Fruit fly (Drosophila melanogaster) whole organism, prepupa: ENCODE measurements around the gene CG8420.

Experiments used
- Blimp-1 ChIP-seq: fragments of 200-800 bp; sonication (Bioruptor generic); optimal IDR thresholded peaks from 3 replicates; lab custom pipeline; 2017; ENCODE audit warnings: missing biosample characterization, missing genetic modification characterization, mild to moderate bottlenecking, moderate library complexity, missing genetic modification reagents
- CG10631 ChIP-seq: fragments of 200-800 bp; sonication (Bioruptor generic); optimal IDR thresholded peaks from 2 replicates; lab custom pipeline; 2016; ENCODE audit warnings: missing biosample characterization, missing genetic modification characterization
- CG10669 ChIP-seq: fragments of 200-800 bp; sonication (Bioruptor generic); optimal IDR thresholded peaks from 3 replicates; lab custom pipeline; 2018; ENCODE audit warnings: missing biosample characterization, mild to moderate bottlenecking, missing genetic modification characterization, moderate library complexity
- CG11294 ChIP-seq: fragments of 200-800 bp; sonication (Bioruptor generic); IDR thresholded peaks from 2 replicates; pipeline ENCODE4 v1.3.6; 2022; ENCODE audit warnings: missing biosample characterization, missing genetic modification characterization
- CG11762 ChIP-seq: fragments of 200-800 bp; sonication (Bioruptor generic); optimal IDR thresholded peaks from 3 replicates; lab custom pipeline; 2016; ENCODE audit warnings: missing biosample characterization, missing genetic modification characterization; ENCODE audit not compliant: insufficient read depth
- CG15336 ChIP-seq: fragments of 200-800 bp; sonication (Bioruptor generic); IDR thresholded peaks from 2 replicates; pipeline ENCODE4 v1.3.6; 2022; ENCODE audit warnings: missing biosample characterization, missing genetic modification characterization
- CG1621 ChIP-seq: fragments of 200-800 bp; sonication (Bioruptor generic); optimal IDR thresholded peaks from 3 replicates; lab custom pipeline; 2018; ENCODE audit warnings: missing biosample characterization, mild to moderate bottlenecking, missing genetic modification characterization
- CG16779 ChIP-seq: fragments of 200-800 bp; sonication (Bioruptor generic); optimal IDR thresholded peaks from 3 replicates; lab custom pipeline; 2017; ENCODE audit warnings: missing biosample characterization, mild to moderate bottlenecking, missing genetic modification characterization
- CG3032 ChIP-seq: fragments of 200-800 bp; optimal IDR thresholded peaks from 2 replicates; lab custom pipeline; 2019; ENCODE audit warnings: missing biosample characterization, mild to moderate bottlenecking, missing genetic modification characterization, moderate library complexity
- CG31627 ChIP-seq: fragments of 200-800 bp; sonication (Bioruptor generic); optimal IDR thresholded peaks from 3 replicates; lab custom pipeline; 2016; ENCODE audit warnings: missing biosample characterization, missing genetic modification characterization
- CG34406 ChIP-seq: fragments of 200-800 bp; sonication (Bioruptor generic); optimal IDR thresholded peaks from 3 replicates; lab custom pipeline; 2016; ENCODE audit warnings: missing biosample characterization, missing genetic modification characterization
- CG3919 ChIP-seq: fragments of 200-800 bp; sonication (Bioruptor generic); optimal IDR thresholded peaks from 3 replicates; lab custom pipeline; 2016; ENCODE audit warnings: missing biosample characterization, missing genetic modification characterization
- CG6163 ChIP-seq: fragments of 200-800 bp; sonication (Bioruptor generic); IDR thresholded peaks from 3 replicates; pipeline ENCODE4 v1.3.6; 2022; ENCODE audit warnings: missing biosample characterization, missing genetic modification characterization
- CG6276 ChIP-seq: fragments of 200-800 bp; sonication (Bioruptor generic); optimal IDR thresholded peaks from 2 replicates; lab custom pipeline; 2017; ENCODE audit warnings: missing biosample characterization, mild to moderate bottlenecking, missing genetic modification characterization
- CG6792 ChIP-seq: fragments of 200-800 bp; sonication (Bioruptor generic); optimal IDR thresholded peaks from 3 replicates; lab custom pipeline; 2016; ENCODE audit warnings: missing biosample characterization, missing genetic modification characterization
- CG6808 ChIP-seq: fragments of 200-800 bp; sonication (Bioruptor generic); optimal IDR thresholded peaks from 3 replicates; lab custom pipeline; 2017; ENCODE audit warnings: missing biosample characterization, missing genetic modification characterization, mild to moderate bottlenecking, moderate library complexity, missing genetic modification reagents
- CG6854 ChIP-seq: fragments of 200-800 bp; sonication (Bioruptor generic); optimal IDR thresholded peaks from 2 replicates; lab custom pipeline; 2017; ENCODE audit warnings: missing biosample characterization, mild to moderate bottlenecking, missing genetic modification characterization
- CG7368 ChIP-seq: fragments of 200-800 bp; sonication (Bioruptor generic); optimal IDR thresholded peaks from 3 replicates; lab custom pipeline; 2016; ENCODE audit warnings: missing biosample characterization, missing genetic modification characterization
- CG8119 ChIP-seq: fragments of 200-800 bp; sonication (Bioruptor generic); IDR thresholded peaks from 3 replicates; pipeline ENCODE4 v1.3.6; 2022; ENCODE audit warnings: missing biosample characterization, missing genetic modification characterization
- CG8319 ChIP-seq: fragments of 200-800 bp; sonication (Bioruptor generic); optimal IDR thresholded peaks from 3 replicates; lab custom pipeline; 2016; ENCODE audit warnings: missing biosample characterization, missing genetic modification characterization
- CG8632 ChIP-seq: fragments of 200-800 bp; sonication (Bioruptor generic); optimal IDR thresholded peaks from 3 replicates; lab custom pipeline; 2016; ENCODE audit warnings: missing biosample characterization, missing genetic modification characterization
- CG9139 ChIP-seq: fragments of 200-800 bp; sonication (Bioruptor generic); optimal IDR thresholded peaks from 3 replicates; lab custom pipeline; 2017; ENCODE audit warnings: missing biosample characterization, mild to moderate bottlenecking, missing genetic modification characterization
- Eip75B ChIP-seq: fragments of 200-800 bp; sonication (Bioruptor generic); optimal IDR thresholded peaks from 3 replicates; lab custom pipeline; 2016; ENCODE audit warnings: missing biosample characterization, missing genetic modification characterization
- Eip78C ChIP-seq: fragments of 200-800 bp; sonication (Bioruptor generic); peaks from one replicate; lab custom pipeline; 2016; ENCODE audit warnings: missing biosample characterization, missing genetic modification characterization
- Eip93F ChIP-seq: fragments of 200-800 bp; sonication (Bioruptor generic); optimal IDR thresholded peaks from 2 replicates; lab custom pipeline; 2016; ENCODE audit warnings: missing biosample characterization, mild to moderate bottlenecking, missing genetic modification characterization
- Ets21C ChIP-seq: fragments of 200-800 bp; sonication (Bioruptor generic); optimal IDR thresholded peaks from 3 replicates; lab custom pipeline; 2016; ENCODE audit warnings: missing biosample characterization, missing genetic modification characterization
- Ets96B ChIP-seq: fragments of 200-800 bp; optimal IDR thresholded peaks from 2 replicates; lab custom pipeline; 2019; ENCODE audit warnings: missing biosample characterization, mild to moderate bottlenecking, missing genetic modification characterization, moderate library complexity
- Hr38 ChIP-seq: sonication (Bioruptor generic); optimal IDR thresholded peaks from 2 replicates; lab custom pipeline; 2016; ENCODE audit warnings: missing biosample characterization, missing genetic modification characterization
- Hr39 ChIP-seq: fragments of 200-800 bp; sonication (Bioruptor generic); optimal IDR thresholded peaks from 2 replicates; lab custom pipeline; 2016; ENCODE audit warnings: missing biosample characterization, missing genetic modification characterization
- Hr4 ChIP-seq: fragments of 200-800 bp; sonication (Bioruptor generic); optimal IDR thresholded peaks from 3 replicates; lab custom pipeline; 2016; ENCODE audit warnings: missing biosample characterization, missing genetic modification characterization
- Lpt ChIP-seq: fragments of 200-800 bp; sonication (Bioruptor generic); optimal IDR thresholded peaks from 3 replicates; lab custom pipeline; 2016; ENCODE audit warnings: missing biosample characterization, missing genetic modification characterization
- Met ChIP-seq: fragments of 200-800 bp; sonication (Bioruptor generic); optimal IDR thresholded peaks from 3 replicates; lab custom pipeline; 2016; ENCODE audit warnings: missing biosample characterization, missing genetic modification characterization
- OdsH ChIP-seq: fragments of 200-800 bp; sonication (Bioruptor generic); optimal IDR thresholded peaks from 3 replicates; lab custom pipeline; 2016; ENCODE audit warnings: missing biosample characterization, missing genetic modification characterization
- Smox ChIP-seq: fragments of 200-800 bp; sonication (Bioruptor generic); optimal IDR thresholded peaks from 3 replicates; lab custom pipeline; 2016; ENCODE audit warnings: missing biosample characterization, missing genetic modification characterization
- Sox102F ChIP-seq: fragments of 200-800 bp; sonication (Bioruptor generic); optimal IDR thresholded peaks from 2 replicates; lab custom pipeline; 2016; ENCODE audit warnings: missing biosample characterization, mild to moderate bottlenecking, missing genetic modification characterization
- Sox14 ChIP-seq: fragments of 200-800 bp; sonication (Bioruptor generic); optimal IDR thresholded peaks from 3 replicates; lab custom pipeline; 2016; ENCODE audit warnings: missing biosample characterization, missing genetic modification characterization
- achi ChIP-seq: fragments of 200-800 bp; sonication (Bioruptor generic); optimal IDR thresholded peaks from 3 replicates; lab custom pipeline; 2016; ENCODE audit warnings: missing biosample characterization, missing genetic modification characterization
- cyc ChIP-seq: fragments of 200-800 bp; sonication (Bioruptor generic); optimal IDR thresholded peaks from 3 replicates; lab custom pipeline; 2016; ENCODE audit warnings: missing biosample characterization, missing genetic modification characterization
- dac ChIP-seq: fragments of 200-800 bp; sonication (Bioruptor generic); optimal IDR thresholded peaks from 2 replicates; lab custom pipeline; 2017; ENCODE audit warnings: missing biosample characterization, mild to moderate bottlenecking, missing genetic modification characterization
- dsx ChIP-seq: fragments of 200-800 bp; optimal IDR thresholded peaks from 3 replicates; lab custom pipeline; 2019; ENCODE audit warnings: missing biosample characterization, mild to moderate bottlenecking, missing genetic modification characterization, moderate library complexity; ENCODE audit not compliant: poor library complexity, severe bottlenecking
- esn ChIP-seq: fragments of 200-800 bp; sonication (Bioruptor generic); optimal IDR thresholded peaks from 2 replicates; lab custom pipeline; 2016; ENCODE audit warnings: missing biosample characterization, mild to moderate bottlenecking, missing genetic modification characterization, moderate library complexity
- fd59A ChIP-seq: fragments of 200-800 bp; sonication (Bioruptor generic); optimal IDR thresholded peaks from 2 replicates; lab custom pipeline; 2017; ENCODE audit warnings: missing biosample characterization, mild to moderate bottlenecking, missing genetic modification characterization, missing genetic modification reagents
- fd85E ChIP-seq: fragments of 200-800 bp; sonication (Bioruptor generic); optimal IDR thresholded peaks from 3 replicates; lab custom pipeline; 2016; ENCODE audit warnings: missing biosample characterization, missing genetic modification characterization
- fkh ChIP-seq: fragments of 200-800 bp; sonication (Bioruptor generic); optimal IDR thresholded peaks from 3 replicates; lab custom pipeline; 2017; ENCODE audit warnings: missing biosample characterization, mild to moderate bottlenecking, missing genetic modification characterization, moderate library complexity
- lz ChIP-seq: fragments of 200-800 bp; sonication (Bioruptor generic); optimal IDR thresholded peaks from 3 replicates; lab custom pipeline; 2016; ENCODE audit warnings: missing biosample characterization, missing genetic modification characterization
- net ChIP-seq: fragments of 200-800 bp; sonication (Bioruptor generic); optimal IDR thresholded peaks from 3 replicates; lab custom pipeline; 2016; ENCODE audit warnings: missing biosample characterization, missing genetic modification characterization
- pdm3 ChIP-seq: fragments of 200-800 bp; sonication (Bioruptor generic); optimal IDR thresholded peaks from 3 replicates; lab custom pipeline; 2016; ENCODE audit warnings: missing biosample characterization, missing genetic modification characterization
- salr ChIP-seq, 2 experiments: fragments of 200-800 bp; sonication (Bioruptor generic); optimal IDR thresholded peaks; 3 replicates each; lab custom pipeline; 2016 to 2018; ENCODE audit warnings: missing biosample characterization in 2 of 2, missing genetic modification characterization in 2 of 2, mild to moderate bottlenecking in 1 of 2
- spab ChIP-seq: fragments of 200-800 bp; sonication (Bioruptor generic); optimal IDR thresholded peaks from 2 replicates; lab custom pipeline; 2017; ENCODE audit warnings: missing biosample characterization, mild to moderate bottlenecking, missing genetic modification characterization, missing genetic modification reagents
- svp ChIP-seq: fragments of 200-800 bp; sonication (Bioruptor generic); peaks from one replicate; lab custom pipeline; 2016; ENCODE audit warnings: missing biosample characterization, missing genetic modification characterization
- topi ChIP-seq: fragments of 200-800 bp; sonication (Bioruptor generic); optimal IDR thresholded peaks from 3 replicates; lab custom pipeline; 2016; ENCODE audit warnings: missing biosample characterization, missing genetic modification characterization
- vri ChIP-seq: fragments of 200-800 bp; sonication (Bioruptor generic); optimal IDR thresholded peaks from 3 replicates; lab custom pipeline; 2016; ENCODE audit warnings: missing biosample characterization, mild to moderate bottlenecking, missing genetic modification characterization

CG8420 gene

dm6 chr3R:9227330-9227729 is 19.1 kb upstream of the CG8420 start:
- TF ChIP-seq dac (GFP tag; lab: Kevin White, UChicago): peak; percentile 84
- TF ChIP-seq spab: peak; percentile 78
- TF ChIP-seq fd59A (GFP tag; lab: Kevin White, UChicago): peak; percentile 68
- peak; percentile 78 for TF ChIP-seq CG10669 (GFP tag; lab: Kevin White, UChicago)
- TF ChIP-seq Ets96B (tag; lab: Kevin White, UChicago): peak; percentile 83
- TF ChIP-seq topi (GFP tag; lab: Kevin White, UChicago): peak; percentile 75
- peak; percentile 96 for TF ChIP-seq CG15336
- peak; percentile 85 for TF ChIP-seq Hr4 (GFP tag; lab: Kevin White, UChicago)
- peak; percentile 76 for TF ChIP-seq Met (GFP tag; lab: Kevin White, UChicago)
- peak; percentile 92 for TF ChIP-seq CG11294 (GFP tag; lab: Robert Waterston, UW)
- peak; percentile 77 for TF ChIP-seq CG8319 (GFP tag; lab: Kevin White, UChicago)
- peak; percentile 58 for TF ChIP-seq cyc (GFP tag; lab: Kevin White, UChicago)
- peak; percentile 58 for TF ChIP-seq Eip75B
- TF ChIP-seq Blimp-1 (GFP tag; lab: Kevin White, UChicago): peak; percentile 40
- TF ChIP-seq Hr38: no peak
- TF ChIP-seq fd85E (GFP tag; lab: Kevin White, UChicago): no peak
- peak; percentile 93 for TF ChIP-seq Eip78C (GFP tag; lab: Kevin White, UChicago)
- TF ChIP-seq dsx (GFP tag; lab: Kevin White, UChicago): no peak
- peak; percentile 79 for TF ChIP-seq CG11762 (GFP tag; lab: Kevin White, UChicago)
- peak; percentile 46 for TF ChIP-seq Eip93F (GFP tag; lab: Kevin White, UChicago)
- peak; percentile 79 for TF ChIP-seq net (GFP tag; lab: Kevin White, UChicago)
- peak; percentile 35 for TF ChIP-seq Ets21C (GFP tag; lab: Kevin White, UChicago)
- TF ChIP-seq CG6276 (GFP tag; lab: Kevin White, UChicago): peak; percentile 91
- peak; percentile 63 for TF ChIP-seq Sox14
- peak; percentile 65 for TF ChIP-seq svp
- TF ChIP-seq pdm3 (GFP tag; lab: Kevin White, UChicago): peak; percentile 71
- TF ChIP-seq salr (GFP tag; optimal IDR thresholded peaks at IDR 0.05; lab: Kevin White, UChicago): peak; percentile 52 to 54
- peak; percentile 85 for TF ChIP-seq CG34406 (GFP tag; lab: Kevin White, UChicago)
- peak; percentile 31 for TF ChIP-seq fkh
- peak; percentile 73 for TF ChIP-seq CG6808 (GFP tag; lab: Kevin White, UChicago)
- TF ChIP-seq CG7368 (GFP tag; lab: Kevin White, UChicago): peak; percentile 79
- TF ChIP-seq CG6854 (GFP tag; lab: Kevin White, UChicago): no peak
- peak; percentile 71 for TF ChIP-seq Smox (GFP tag; lab: Kevin White, UChicago)
- TF ChIP-seq CG8632 (GFP tag; lab: Kevin White, UChicago): peak; percentile 85
- TF ChIP-seq lz (GFP tag; lab: Kevin White, UChicago): peak; percentile 71
- TF ChIP-seq CG6163: peak; percentile 94
- no peak for TF ChIP-seq vri (GFP tag; lab: Kevin White, UChicago)
- TF ChIP-seq CG3919 (GFP tag; lab: Kevin White, UChicago): peak; percentile 90
- TF ChIP-seq CG10631 (GFP tag; lab: Kevin White, UChicago): peak; percentile 86
- peak; percentile 95 for TF ChIP-seq CG8119 (GFP tag; lab: Robert Waterston, UW)
- TF ChIP-seq CG31627 (GFP tag; lab: Kevin White, UChicago): peak; percentile 60
- peak; percentile 80 for TF ChIP-seq CG6792 (GFP tag; lab: Kevin White, UChicago)
- TF ChIP-seq CG9139 (GFP tag; lab: Kevin White, UChicago): peak; percentile 54
- TF ChIP-seq achi (GFP tag; lab: Kevin White, UChicago): peak; percentile 88
- TF ChIP-seq Sox102F (GFP tag; lab: Kevin White, UChicago): peak; percentile 73
- TF ChIP-seq CG1621 (tag; lab: Kevin White, UChicago): peak; percentile 61
- TF ChIP-seq OdsH: peak; percentile 91
- TF ChIP-seq Hr39 (GFP tag; lab: Kevin White, UChicago): peak; percentile 62
- peak; percentile 82 for TF ChIP-seq CG3032 (tag; lab: Kevin White, UChicago)
- peak; percentile 77 for TF ChIP-seq Lpt
- peak; percentile 68 for TF ChIP-seq CG16779 (tag; lab: Kevin White, UChicago)
- peak; percentile 79 for TF ChIP-seq esn (GFP tag; lab: Kevin White, UChicago)
